Worm (Caenorhabditis elegans) whole organism, L1 larva: ENCODE data around the gene srsx-34.

Source experiments
- C16A3.4 ChIP-seq: fragments of 150-350 bp; optimal IDR thresholded peaks from 2 replicates; lab custom pipeline; 2014; ENCODE audit warnings: missing biosample characterization, missing genetic modification characterization
- C34B4.2 ChIP-seq: sonication (generic microtip); optimal IDR thresholded peaks from 2 replicates; lab custom pipeline; 2017; ENCODE audit warnings: mild to moderate bottlenecking, missing genetic modification characterization, missing compliant biosample characterization
- F16B12.6 ChIP-seq: fragments of 150-350 bp; optimal IDR thresholded peaks from 2 replicates; lab custom pipeline; 2014; ENCODE audit warnings: missing biosample characterization, missing genetic modification characterization
- alr-1 ChIP-seq: fragments of 200-800 bp; sonication (Bioruptor generic); optimal IDR thresholded peaks from 2 replicates; lab custom pipeline; 2018; ENCODE audit warnings: borderline replicate concordance, mild to moderate bottlenecking, missing genetic modification characterization, missing compliant biosample characterization
- ama-1 ChIP-seq: fragments of 150-350 bp; optimal IDR thresholded peaks from 2 replicates; lab custom pipeline; 2014
- blmp-1 ChIP-seq: fragments of 150-350 bp; optimal IDR thresholded peaks from 2 replicates; lab custom pipeline; 2014; ENCODE audit warnings: missing biosample characterization, missing genetic modification characterization
- ceh-82 ChIP-seq, 3 experiments: fragments of 150-350 bp in 1 of 3; sonication (generic microtip) in 2 of 3; optimal IDR thresholded peaks; 2 replicates each; lab custom pipeline; 2014 to 2017; ENCODE audit warnings: missing biosample characterization in 3 of 3, missing genetic modification characterization in 3 of 3
- ceh-88 ChIP-seq: fragments of 200-800 bp; sonication (Bioruptor generic); IDR thresholded peaks from 2 replicates; pipeline ENCODE4 v1.3.6; 2022; ENCODE audit warnings: missing genetic modification characterization, missing compliant biosample characterization
- ceh-90 ChIP-seq: sonication (generic microtip); optimal IDR thresholded peaks from 2 replicates; lab custom pipeline; 2016; ENCODE audit warnings: missing genetic modification characterization, missing compliant biosample characterization
- ces-1 ChIP-seq: fragments of 150-350 bp; optimal IDR thresholded peaks from 2 replicates; lab custom pipeline; 2014; ENCODE audit warnings: missing biosample characterization, missing genetic modification reagents, missing genetic modification characterization
- dsc-1 ChIP-seq: sonication (generic microtip); optimal IDR thresholded peaks from 2 replicates; lab custom pipeline; 2016; ENCODE audit warnings: mild to moderate bottlenecking, missing genetic modification characterization, missing compliant biosample characterization
- efl-1 ChIP-seq, 4 experiments: fragments of 150-350 bp; optimal IDR thresholded peaks in 3 of 4; peaks in 1 of 4; 1 replicate in 1 of 4; 2 replicates in 3 of 4; lab custom pipeline; 2014; ENCODE audit warnings: missing biosample characterization in 2 of 4, missing genetic modification characterization in 2 of 4, missing genetic modification reagents in 2 of 4
- egl-13 ChIP-seq: sonication (generic microtip); optimal IDR thresholded peaks from 2 replicates; lab custom pipeline; 2016; ENCODE audit warnings: missing genotype, missing genetic modification reagents, missing genetic modification characterization, missing compliant biosample characterization
- elt-2 ChIP-seq: sonication (generic microtip); optimal IDR thresholded peaks from 2 replicates; lab custom pipeline; 2016; ENCODE audit warnings: missing genetic modification characterization, mild to moderate bottlenecking, inconsistent platforms, missing compliant biosample characterization, missing genetic modification reagents
- fkh-8 ChIP-seq: sonication (generic microtip); optimal IDR thresholded peaks from 2 replicates; lab custom pipeline; 2016; ENCODE audit warnings: mild to moderate bottlenecking, missing genetic modification characterization, missing compliant biosample characterization
- fos-1 ChIP-seq: fragments of 150-350 bp; optimal IDR thresholded peaks from 2 replicates; lab custom pipeline; 2014; ENCODE audit warnings: missing biosample characterization, missing genetic modification characterization
- grh-1 ChIP-seq: fragments of 200-800 bp; sonication (Bioruptor generic); IDR thresholded peaks from 2 replicates; pipeline ENCODE4 v1.3.6; 2022; ENCODE audit warnings: missing genetic modification reagents, missing genetic modification characterization, missing compliant biosample characterization
- hlh-4 ChIP-seq: sonication (generic microtip); optimal IDR thresholded peaks from 2 replicates; lab custom pipeline; 2016; ENCODE audit warnings: mild to moderate bottlenecking, missing genetic modification characterization, missing compliant biosample characterization
- irx-1 ChIP-seq: sonication (generic microtip); optimal IDR thresholded peaks from 2 replicates; lab custom pipeline; 2016; ENCODE audit warnings: missing genetic modification characterization, missing compliant biosample characterization
- isw-1 ChIP-seq: fragments of 200-800 bp; sonication (Bioruptor generic); IDR thresholded peaks from 2 replicates; pipeline ENCODE4 v1.3.6; 2022; ENCODE audit warnings: missing genetic modification characterization, missing compliant biosample characterization
- lin-13 ChIP-seq: fragments of 150-350 bp; optimal IDR thresholded peaks from 2 replicates; lab custom pipeline; 2014; ENCODE audit warnings: missing biosample characterization, missing genetic modification reagents, missing genetic modification characterization
- lin-35 ChIP-seq, 2 experiments: fragments of 150-350 bp; optimal IDR thresholded peaks; 2 replicates each; lab custom pipeline; 2014; ENCODE audit warnings: missing biosample characterization in 2 of 2, missing genetic modification characterization in 2 of 2, missing genetic modification reagents in 2 of 2
- lir-3 ChIP-seq: sonication (generic microtip); optimal IDR thresholded peaks from 2 replicates; lab custom pipeline; 2016; ENCODE audit warnings: mild to moderate bottlenecking, missing genetic modification characterization, moderate library complexity, missing compliant biosample characterization; ENCODE audit not compliant: poor library complexity
- mdl-1 ChIP-seq, 2 experiments: fragments of 150-350 bp; optimal IDR thresholded peaks; 2 replicates each; lab custom pipeline; 2014 to 2017; ENCODE audit warnings: missing biosample characterization in 2 of 2, missing genetic modification characterization in 2 of 2, inconsistent platforms in 1 of 2
- nhr-19 ChIP-seq: fragments of 200-800 bp; sonication (Bioruptor generic); conservative IDR thresholded peaks from 2 replicates; pipeline ENCODE4 v1.3.6; 2022; ENCODE audit warnings: missing genetic modification characterization, missing compliant biosample characterization
- nhr-20 ChIP-seq: sonication (generic microtip); optimal IDR thresholded peaks from 2 replicates; lab custom pipeline; 2016; ENCODE audit warnings: mild to moderate bottlenecking, missing genetic modification characterization, missing compliant biosample characterization
- nhr-47 ChIP-seq: sonication (generic microtip); optimal IDR thresholded peaks from 2 replicates; lab custom pipeline; 2016; ENCODE audit warnings: mild to moderate bottlenecking, missing genetic modification characterization, moderate library complexity, missing compliant biosample characterization
- nhr-71 ChIP-seq: sonication (generic microtip); optimal IDR thresholded peaks from 2 replicates; lab custom pipeline; 2016; ENCODE audit warnings: mild to moderate bottlenecking, missing genetic modification characterization, moderate library complexity, missing compliant biosample characterization
- nhr-76 ChIP-seq: sonication (generic microtip); optimal IDR thresholded peaks from 2 replicates; lab custom pipeline; 2017; ENCODE audit warnings: missing biosample characterization, missing genetic modification characterization
- nhr-77 ChIP-seq: fragments of 150-350 bp; optimal IDR thresholded peaks from 2 replicates; lab custom pipeline; 2014; ENCODE audit warnings: missing biosample characterization, missing genetic modification characterization
- nhr-84 ChIP-seq: sonication (generic microtip); optimal IDR thresholded peaks from 2 replicates; lab custom pipeline; 2017; ENCODE audit warnings: missing biosample characterization, missing genetic modification characterization
- pag-3 ChIP-seq: sonication (generic microtip); optimal IDR thresholded peaks from 2 replicates; lab custom pipeline; 2017; ENCODE audit warnings: missing genetic modification characterization, mild to moderate bottlenecking, missing compliant biosample characterization, antibody characterized with exemption, borderline replicate concordance; ENCODE audit not compliant: insufficient read depth
- pax-3 ChIP-seq: fragments of 200-800 bp; sonication (Bioruptor generic); optimal IDR thresholded peaks from 2 replicates; lab custom pipeline; 2018; ENCODE audit warnings: mild to moderate bottlenecking, missing genetic modification characterization, moderate library complexity, missing compliant biosample characterization
- snu-23 ChIP-seq: sonication (generic microtip); optimal IDR thresholded peaks from 2 replicates; lab custom pipeline; 2016; ENCODE audit warnings: missing genetic modification characterization, missing compliant biosample characterization
- sox-4 ChIP-seq: sonication (generic microtip); optimal IDR thresholded peaks from 2 replicates; lab custom pipeline; 2016; ENCODE audit warnings: missing genetic modification characterization, missing compliant biosample characterization
- sptf-1 ChIP-seq: fragments of 150-350 bp; optimal IDR thresholded peaks from 2 replicates; lab custom pipeline; 2014; ENCODE audit warnings: missing biosample characterization, missing genetic modification characterization
- sup-37 ChIP-seq: fragments of 200-800 bp; sonication (Bioruptor generic); optimal IDR thresholded peaks from 2 replicates; lab custom pipeline; 2018; ENCODE audit warnings: mild to moderate bottlenecking, missing genetic modification characterization, missing compliant biosample characterization
- swsn-7 ChIP-seq: sonication (generic microtip); optimal IDR thresholded peaks from 2 replicates; lab custom pipeline; 2016; ENCODE audit warnings: missing genetic modification characterization, missing compliant biosample characterization
- unc-130 ChIP-seq: fragments of 150-350 bp; optimal IDR thresholded peaks from 2 replicates; lab custom pipeline; 2017; ENCODE audit warnings: missing biosample characterization, missing genetic modification characterization, inconsistent platforms
- unc-62 ChIP-seq: fragments of 150-350 bp; optimal IDR thresholded peaks from 2 replicates; lab custom pipeline; 2014; ENCODE audit warnings: missing biosample characterization, missing genetic modification reagents, missing genetic modification characterization
- zag-1 ChIP-seq: fragments of 150-350 bp; optimal IDR thresholded peaks from 2 replicates; lab custom pipeline; 2014; ENCODE audit warnings: missing biosample characterization, missing genetic modification characterization
- ztf-11 ChIP-seq, 2 experiments: sonication (generic microtip); optimal IDR thresholded peaks; 2 replicates each; lab custom pipeline; 2016 to 2017; ENCODE audit warnings: missing genetic modification characterization in 2 of 2, missing biosample characterization in 1 of 2, missing compliant biosample characterization in 1 of 2

Gene srsx-34

DNA sequence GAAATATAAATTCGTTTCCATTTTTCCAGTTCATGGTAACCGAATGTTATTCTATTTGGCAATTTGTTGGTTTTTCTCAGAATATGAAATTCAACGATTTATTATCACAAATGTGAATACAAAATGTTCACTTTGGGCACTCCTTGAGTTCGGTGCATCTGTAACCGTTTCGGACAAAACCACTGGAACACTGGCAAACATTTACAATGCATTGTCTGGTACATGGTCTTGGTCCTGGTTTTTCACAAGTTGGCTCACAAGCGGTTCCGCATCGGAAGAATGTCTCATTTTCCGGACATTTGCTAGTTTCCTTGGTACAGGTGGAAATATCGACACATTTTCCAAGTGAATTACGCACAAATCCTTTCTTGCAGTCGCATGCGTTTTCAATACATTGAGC lies 17.4 kb downstream of the srsx-34 start:
- TF ChIP-seq hlh-4 (tag; lab: Kevin White, UChicago) = peak; percentile 70
- TF ChIP-seq zag-1 (tag; lab: Kevin White, UChicago) = no peak
- TF ChIP-seq, all 84 proteins: peak for 1

ce11 chrV:9053969-9054368 lies 18.2 kb downstream of the srsx-34 start, which contains the start of gene C25E10.8:
TSS of gene C25E10.8 (minus strand) at chrV:9054069.
- TF ChIP-seq isw-1 (GFP tag; lab: Robert Waterston, UW) (no peak), alr-1 (tag; lab: Kevin White, UChicago) (no peak), unc-130 (no peak)

ce11 chrV:9054771-9055170 lies 19.0 kb downstream of the srsx-34 start, which contains the start of gene swm-1:
TSS of gene swm-1 (minus strand) at chrV:9054871.
- TF ChIP-seq sup-37 (no peak), unc-62 (GFP tag; lab: Kevin White, UChicago) (no peak), nhr-71 (tag; lab: Kevin White, UChicago) (no peak), sptf-1 (tag; lab: Kevin White, UChicago) (no peak), isw-1 (GFP tag; lab: Robert Waterston, UW) (no peak)

DNA sequence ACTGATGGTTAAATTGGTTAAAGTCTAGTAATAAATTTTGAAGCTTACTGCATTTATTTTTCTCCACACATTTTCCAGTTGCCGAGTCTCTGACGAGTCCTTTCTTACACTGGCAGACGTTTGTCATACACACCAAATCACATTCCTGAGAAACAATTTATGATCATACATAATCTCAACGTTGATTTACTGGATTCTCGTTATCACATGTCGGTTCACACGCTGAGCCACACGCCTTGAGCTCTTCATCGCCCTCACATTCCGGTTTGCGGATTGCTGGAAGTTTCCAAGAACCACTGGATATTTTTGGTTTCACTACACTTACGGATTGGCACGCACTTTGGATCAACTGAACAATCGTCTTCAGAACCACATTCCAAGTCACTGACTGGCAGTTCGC lies 19.9 kb downstream of the srsx-34 start:
- TF ChIP-seq ceh-82 (tag; optimal IDR thresholded peaks at IDR 0.05; lab: Kevin White, UChicago) = no peak
- TF ChIP-seq blmp-1 = no peak
- TF ChIP-seq nhr-20 (tag; lab: Kevin White, UChicago) = no peak
- TF ChIP-seq mdl-1 (tag; optimal IDR thresholded peaks at IDR 0.05; lab: Kevin White, UChicago) = no peak
- peak; percentile 53 for TF ChIP-seq nhr-71 (tag; lab: Kevin White, UChicago)
- TF ChIP-seq nhr-47 (tag; lab: Kevin White, UChicago) = peak; percentile 44
- TF ChIP-seq fos-1 = no peak
- no peak for TF ChIP-seq lin-13 (GFP tag; lab: Kevin White, UChicago)
- no peak for TF ChIP-seq F16B12.6
- no peak for TF ChIP-seq snu-23 (GFP tag; lab: Kevin White, UChicago)
- no peak for TF ChIP-seq sox-4
- TF ChIP-seq pax-3 (tag; lab: Kevin White, UChicago) = peak; percentile 8
- no peak for TF ChIP-seq pag-3 (tag; lab: Kevin White, UChicago)
- no peak for TF ChIP-seq egl-13
- TF ChIP-seq efl-1 (optimal IDR thresholded peaks at IDR 0.05; lab: Kevin White, UChicago) = no peak
- peak in 1 of 2 experiments; percentile 88 for TF ChIP-seq efl-1 (GFP tag; optimal IDR thresholded peaks at IDR 0.05 in 1 of 2; lab: Kevin White, UChicago)
- peak; percentile 48 for TF ChIP-seq dsc-1 (tag; lab: Kevin White, UChicago)
- TF ChIP-seq lin-35 (GFP tag; optimal IDR thresholded peaks at IDR 0.05; lab: Kevin White, UChicago) = no peak
- no peak for TF ChIP-seq ceh-88
- peak; percentile 83 for TF ChIP-seq fkh-8 (tag; lab: Kevin White, UChicago)
- no peak for TF ChIP-seq elt-2
- no peak for TF ChIP-seq nhr-76 (tag; lab: Kevin White, UChicago)
- TF ChIP-seq unc-130 = no peak

DNA sequence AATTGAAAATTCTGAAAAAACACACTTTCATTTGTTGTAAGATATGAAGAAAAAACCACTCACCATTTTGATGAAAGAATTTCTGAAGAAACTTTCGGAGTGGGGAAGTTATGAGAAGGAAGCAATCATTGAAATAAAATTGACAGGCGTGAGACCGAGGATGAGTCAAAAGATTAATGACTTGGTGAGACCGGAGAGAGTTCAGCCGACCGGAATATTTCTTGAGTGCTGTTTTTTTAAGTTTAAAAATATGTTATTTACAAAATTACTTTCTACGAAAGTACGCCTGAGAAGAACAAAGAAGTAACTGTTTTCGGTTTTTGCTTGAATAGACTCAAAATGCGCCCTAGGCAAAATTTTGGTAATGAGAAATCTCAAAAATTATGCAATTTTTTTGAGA lies 20.5 kb downstream of the srsx-34 start, which contains the start of gene C25E10.10:
Gene C25E10.10, minus strand, starts transcription at position 101 of the 400 bp plus-strand sequence.
- TF ChIP-seq sox-4 = no peak
- TF ChIP-seq ceh-90 (tag; lab: Kevin White, UChicago) = no peak
- TF ChIP-seq ceh-82 (tag; optimal IDR thresholded peaks at IDR 0.05; lab: Kevin White, UChicago) = no peak
- no peak for TF ChIP-seq isw-1 (GFP tag; lab: Robert Waterston, UW)
- no peak for TF ChIP-seq snu-23 (GFP tag; lab: Kevin White, UChicago)
- TF ChIP-seq nhr-77 (tag; lab: Kevin White, UChicago) = no peak
- TF ChIP-seq C16A3.4 (tag; lab: Kevin White, UChicago) = no peak
- no peak for TF ChIP-seq nhr-84
- no peak for TF ChIP-seq lir-3 (tag; lab: Kevin White, UChicago)
- TF ChIP-seq C34B4.2 = no peak
- no peak for TF ChIP-seq ama-1 (lab: Kevin White, UChicago)
- no peak for TF ChIP-seq nhr-76 (tag; lab: Kevin White, UChicago)
- no peak for TF ChIP-seq ces-1 (GFP tag; lab: Kevin White, UChicago)
- no peak for TF ChIP-seq irx-1
- TF ChIP-seq nhr-19 (GFP tag; lab: Robert Waterston, UW) = no peak
- TF ChIP-seq fkh-8 (tag; lab: Kevin White, UChicago) = no peak
- no peak for TF ChIP-seq swsn-7 (tag; lab: Kevin White, UChicago)
- no peak for TF ChIP-seq ztf-11 (tag; optimal IDR thresholded peaks at IDR 0.05; lab: Kevin White, UChicago)
- TF ChIP-seq grh-1 = no peak
- TF ChIP-seq pax-3 (tag; lab: Kevin White, UChicago) = no peak
- TF ChIP-seq, all 84 proteins: peak for 0
